Fruit fly (Drosophila melanogaster) whole organism, pupa: ENCODE results near the gene dati.
A peak's percentile ranks its signal among the peaks of the same experiment; 100 is the strongest.

Source experiments
- CG10348 ChIP-seq: fragments of 200-800 bp; sonication (Bioruptor generic); IDR thresholded peaks from 2 replicates; pipeline ENCODE4 v1.3.6; 2022; ENCODE audit warnings: missing biosample characterization, missing genetic modification characterization
- CG12605 ChIP-seq: fragments of 200-800 bp; sonication (Bioruptor generic); IDR thresholded peaks from 2 replicates; pipeline ENCODE4 v1.3.6; 2022; ENCODE audit warnings: missing biosample characterization, missing genetic modification characterization
- CG13204 ChIP-seq: fragments of 200-800 bp; sonication (Bioruptor generic); optimal IDR thresholded peaks from 2 replicates; lab custom pipeline; 2018; ENCODE audit warnings: missing biosample characterization, mild to moderate bottlenecking, missing genetic modification characterization, moderate library complexity
- CG14655 ChIP-seq: fragments of 200-800 bp; sonication (Bioruptor generic); optimal IDR thresholded peaks from 3 replicates; lab custom pipeline; 2017; ENCODE audit warnings: mild to moderate bottlenecking, missing biosample characterization, missing genetic modification reagents, missing genetic modification characterization
- CG15710 ChIP-seq: fragments of 200-800 bp; sonication (Bioruptor generic); optimal IDR thresholded peaks from 2 replicates; lab custom pipeline; 2018; ENCODE audit warnings: missing biosample characterization, mild to moderate bottlenecking, missing genetic modification characterization, moderate library complexity
- CG17806 ChIP-seq: fragments of 200-800 bp; sonication (Bioruptor generic); optimal IDR thresholded peaks from 2 replicates; lab custom pipeline; 2018; ENCODE audit warnings: missing biosample characterization, mild to moderate bottlenecking, missing genetic modification characterization, moderate library complexity
- CG32121 ChIP-seq: fragments of 200-800 bp; sonication (Bioruptor generic); IDR thresholded peaks from 2 replicates; pipeline ENCODE4 v1.3.6; 2022; ENCODE audit warnings: missing biosample characterization, missing genetic modification characterization
- CG34367 ChIP-seq: fragments of 200-800 bp; sonication (Bioruptor generic); optimal IDR thresholded peaks from 2 replicates; lab custom pipeline; 2018; ENCODE audit warnings: missing biosample characterization, mild to moderate bottlenecking, missing genetic modification characterization
- CG4496 ChIP-seq: fragments of 200-800 bp; sonication (Bioruptor generic); IDR thresholded peaks from 3 replicates; pipeline ENCODE4 v1.3.6; 2022; ENCODE audit warnings: missing biosample characterization, missing genetic modification characterization
- CG8159 ChIP-seq: fragments of 200-800 bp; sonication (Bioruptor generic); optimal IDR thresholded peaks from 3 replicates; lab custom pipeline; 2018; ENCODE audit warnings: missing biosample characterization, mild to moderate bottlenecking, missing genetic modification characterization, moderate library complexity
- CG8301 ChIP-seq: fragments of 200-800 bp; sonication (Bioruptor generic); optimal IDR thresholded peaks from 2 replicates; lab custom pipeline; 2018; ENCODE audit warnings: missing biosample characterization, mild to moderate bottlenecking, missing genetic modification characterization
- CG9948 ChIP-seq: fragments of 200-800 bp; sonication (Bioruptor generic); optimal IDR thresholded peaks from 2 replicates; lab custom pipeline; 2018; ENCODE audit warnings: missing biosample characterization, mild to moderate bottlenecking, missing genetic modification characterization, moderate library complexity
- D1 ChIP-seq: fragments of 200-800 bp; sonication (Bioruptor generic); optimal IDR thresholded peaks from 2 replicates; lab custom pipeline; 2018; ENCODE audit warnings: missing biosample characterization, mild to moderate bottlenecking, missing genetic modification characterization, moderate library complexity
- EcR ChIP-seq: fragments of 200-800 bp; sonication (Bioruptor generic); optimal IDR thresholded peaks from 3 replicates; lab custom pipeline; 2019; ENCODE audit warnings: missing biosample characterization, missing genetic modification characterization, mild to moderate bottlenecking, moderate library complexity, missing genetic modification reagents
- Ets98B ChIP-seq: fragments of 200-800 bp; sonication (Bioruptor generic); IDR thresholded peaks from 2 replicates; pipeline ENCODE4 v1.3.6; 2022; ENCODE audit warnings: missing biosample characterization, missing genetic modification characterization
- Pif1A ChIP-seq: fragments of 200-800 bp; sonication (Bioruptor generic); optimal IDR thresholded peaks from 3 replicates; lab custom pipeline; 2016; ENCODE audit warnings: missing biosample characterization, missing genetic modification characterization
- Pif1B ChIP-seq: fragments of 200-800 bp; sonication (Bioruptor generic); optimal IDR thresholded peaks from 3 replicates; lab custom pipeline; 2016; ENCODE audit warnings: missing biosample characterization, missing genetic modification characterization
- Snoo ChIP-seq: fragments of 200-800 bp; sonication (Bioruptor generic); optimal IDR thresholded peaks from 3 replicates; lab custom pipeline; 2017; ENCODE audit warnings: missing biosample characterization, mild to moderate bottlenecking, missing genetic modification characterization, inconsistent platforms
- fd96Ca ChIP-seq: fragments of 200-800 bp; sonication (Bioruptor generic); IDR thresholded peaks from 3 replicates; pipeline ENCODE4 v1.3.6; 2022; ENCODE audit warnings: missing biosample characterization, missing genetic modification characterization
- gl ChIP-seq: fragments of 200-800 bp; sonication (Bioruptor generic); optimal IDR thresholded peaks from 2 replicates; lab custom pipeline; 2018; ENCODE audit warnings: missing biosample characterization, mild to moderate bottlenecking, missing genetic modification characterization
- rn ChIP-seq: fragments of 200-800 bp; sonication (Bioruptor generic); IDR thresholded peaks from 2 replicates; pipeline ENCODE4 v1.3.6; 2022; ENCODE audit warnings: missing biosample characterization, missing genetic modification characterization

The dati gene

dm6 chr4:406843-407242, 11.4 kb upstream of the dati start:
- TF ChIP-seq CG32121 (no peak), CG14655 (no peak), CG13204 (GFP tag; lab: Kevin White, UChicago) (no peak), CG17806 (tag; lab: Kevin White, UChicago) (no peak), Pif1B (GFP tag; lab: Kevin White, UChicago) (no peak), CG15710 (tag; lab: Kevin White, UChicago) (no peak), fd96Ca (GFP tag; lab: Robert Waterston, UW) (no peak), CG34367 (tag; lab: Kevin White, UChicago) (no peak), CG12605 (GFP tag; lab: Robert Waterston, UW) (no peak), CG4496 (GFP tag; lab: Robert Waterston, UW) (no peak), Snoo (no peak), Ets98B (no peak), EcR (GFP tag; lab: Kevin White, UChicago) (no peak), CG8159 (tag; lab: Kevin White, UChicago) (no peak), CG10348 (GFP tag; lab: Robert Waterston, UW) (no peak), rn (no peak), CG9948 (tag; lab: Kevin White, UChicago) (no peak), gl (tag; lab: Kevin White, UChicago) (no peak), Pif1A (no peak)

DNA sequence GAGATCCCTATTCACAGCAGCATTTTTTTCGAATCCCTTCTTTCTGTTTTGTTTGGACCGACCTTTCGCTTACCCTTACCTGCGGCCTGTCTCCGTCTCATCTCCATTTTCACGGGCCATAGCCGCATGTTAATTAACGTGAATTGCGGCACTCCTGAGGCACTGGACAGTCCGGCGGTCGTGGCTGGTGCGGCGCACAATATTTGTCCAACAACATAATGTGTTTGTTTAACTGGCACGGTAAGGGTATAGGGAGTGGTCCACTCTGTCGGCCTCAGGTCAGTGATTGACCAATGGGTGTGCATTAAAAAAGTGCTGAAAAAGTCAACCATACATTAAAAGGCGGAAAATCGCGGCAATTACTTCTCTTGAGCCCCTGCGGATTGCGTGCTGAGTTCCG, 10.9 kb upstream of the dati start:
- TF ChIP-seq rn: no peak
- TF ChIP-seq CG8159 (tag; lab: Kevin White, UChicago): no peak
- TF ChIP-seq CG8301 (tag; lab: Kevin White, UChicago): no peak
- no peak for TF ChIP-seq fd96Ca (GFP tag; lab: Robert Waterston, UW)
- TF ChIP-seq Snoo: no peak
- no peak for TF ChIP-seq CG4496 (GFP tag; lab: Robert Waterston, UW)
- TF ChIP-seq D1 (tag; lab: Kevin White, UChicago): no peak
- no peak for TF ChIP-seq CG17806 (tag; lab: Kevin White, UChicago)
- no peak for TF ChIP-seq CG14655
- TF ChIP-seq CG12605 (GFP tag; lab: Robert Waterston, UW): no peak

DNA sequence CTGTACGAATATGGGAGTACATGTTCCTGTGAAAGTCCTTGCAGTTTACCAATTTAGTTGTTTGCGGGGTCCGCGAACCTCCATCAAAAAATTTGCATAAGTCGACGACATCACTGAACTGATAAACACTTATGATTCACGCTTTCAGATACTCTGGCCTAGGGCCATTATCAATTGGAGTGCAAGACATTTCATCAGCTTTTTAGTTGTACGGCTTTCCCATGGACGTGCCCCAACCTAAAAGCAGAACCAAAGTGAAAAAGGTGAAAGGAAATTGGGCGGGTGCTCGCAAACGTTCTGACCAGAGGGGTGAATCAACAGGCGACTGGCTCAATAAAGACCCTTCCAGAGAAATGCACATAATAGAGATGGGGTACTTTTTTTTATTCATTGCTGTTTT, 9.8 kb upstream of the dati start:
- TF ChIP-seq CG8159 (tag; lab: Kevin White, UChicago) (no peak), fd96Ca (GFP tag; lab: Robert Waterston, UW) (no peak), CG15710 (tag; lab: Kevin White, UChicago) (no peak), D1 (tag; lab: Kevin White, UChicago) (no peak), Ets98B (no peak), gl (tag; lab: Kevin White, UChicago) (no peak), EcR (GFP tag; lab: Kevin White, UChicago) (no peak), CG8301 (tag; lab: Kevin White, UChicago) (no peak), Pif1A (no peak), CG12605 (GFP tag; lab: Robert Waterston, UW) (no peak), Snoo (no peak), CG32121 (no peak), CG34367 (tag; lab: Kevin White, UChicago) (no peak), Pif1B (GFP tag; lab: Kevin White, UChicago) (no peak)

dm6 chr4:404325-404724, 8.9 kb upstream of the dati start:
- peak; percentile 24 for TF ChIP-seq CG8301 (tag; lab: Kevin White, UChicago)
- TF ChIP-seq CG8159 (tag; lab: Kevin White, UChicago): peak; percentile 18
- TF ChIP-seq Pif1B (GFP tag; lab: Kevin White, UChicago): no peak
- TF ChIP-seq CG10348 (GFP tag; lab: Robert Waterston, UW): no peak
- TF ChIP-seq CG17806 (tag; lab: Kevin White, UChicago): no peak
- no peak for TF ChIP-seq EcR (GFP tag; lab: Kevin White, UChicago)
- peak; percentile 24 for TF ChIP-seq gl (tag; lab: Kevin White, UChicago)
- TF ChIP-seq CG14655: peak; percentile 60
- peak; percentile 27 for TF ChIP-seq Snoo
- no peak for TF ChIP-seq fd96Ca (GFP tag; lab: Robert Waterston, UW)
- TF ChIP-seq D1 (tag; lab: Kevin White, UChicago): peak; percentile 31
- TF ChIP-seq CG9948 (tag; lab: Kevin White, UChicago): no peak
- peak; percentile 50 for TF ChIP-seq Pif1A
- TF ChIP-seq, all 21 proteins: peak for 7

DNA sequence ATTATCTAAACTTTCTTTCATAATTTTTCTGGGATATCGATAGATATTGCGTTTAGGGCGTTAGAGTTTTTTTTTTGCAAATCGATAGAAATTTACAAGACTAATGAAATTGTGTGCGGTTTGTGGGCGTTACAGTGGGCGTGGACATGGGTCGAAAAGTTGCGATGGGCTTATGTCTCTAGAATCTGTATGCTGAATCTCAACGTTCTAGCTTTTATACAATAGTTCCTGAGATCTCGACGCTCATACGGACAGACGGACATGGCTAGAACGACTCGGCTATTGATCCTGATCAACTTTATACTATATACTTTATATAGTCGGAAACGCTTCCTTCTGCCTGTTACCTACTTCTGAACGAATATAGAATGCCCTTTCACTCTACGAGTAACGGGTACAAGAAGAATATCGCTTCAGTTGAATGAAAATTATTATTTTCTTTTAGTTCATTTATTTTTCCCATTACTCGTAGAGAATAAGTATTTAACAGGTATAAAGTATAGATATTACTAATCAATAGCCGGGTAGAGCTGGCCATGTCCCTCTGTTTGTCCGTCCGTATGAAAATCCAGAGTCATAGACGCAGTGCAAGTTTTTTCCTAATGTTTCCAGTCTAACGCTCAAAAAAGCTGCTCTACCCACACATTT, 7.6 kb upstream of the dati start:
- TF ChIP-seq Ets98B (no peak), EcR (GFP tag; lab: Kevin White, UChicago) (no peak), CG4496 (GFP tag; lab: Robert Waterston, UW) (no peak), CG15710 (tag; lab: Kevin White, UChicago) (no peak), CG8301 (tag; lab: Kevin White, UChicago) (no peak), CG8159 (tag; lab: Kevin White, UChicago) (no peak), CG14655 (no peak), CG9948 (tag; lab: Kevin White, UChicago) (no peak), rn (no peak), gl (tag; lab: Kevin White, UChicago) (no peak), CG12605 (GFP tag; lab: Robert Waterston, UW) (no peak)

DNA sequence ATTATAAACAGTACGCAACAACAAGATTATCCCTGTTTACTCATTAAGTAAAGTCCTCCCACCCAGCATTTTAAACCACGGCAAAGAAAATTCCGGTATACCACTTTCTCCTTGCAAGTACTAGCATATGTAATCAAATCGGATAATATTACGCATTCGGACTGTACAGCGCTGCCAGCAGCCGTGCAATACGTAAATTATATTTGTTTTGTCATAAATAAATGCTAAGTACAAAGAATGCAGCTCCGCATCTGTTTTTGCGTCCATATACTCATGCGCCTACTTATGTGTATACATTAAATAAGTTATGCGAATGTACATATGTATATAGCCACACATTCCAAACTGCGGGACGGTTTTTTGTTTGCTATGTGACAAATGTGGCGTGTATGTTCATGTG, 3.1 kb upstream of the dati start:
- TF ChIP-seq EcR (GFP tag; lab: Kevin White, UChicago) (no peak), CG9948 (tag; lab: Kevin White, UChicago) (no peak), rn (no peak)
